Worm (Caenorhabditis elegans): ENCODE data around the gene Y68A4A.10.

The Y68A4A.10 gene

ce11 chrV:17170822-17171221 lies 31.1 kb upstream of the Y68A4A.10 start, which contains the start of gene srw-51:
Gene srw-51 (minus strand): TSS chrV:17170922.
- TF ChIP-seq hnd-1 (tag; optimal IDR thresholded peaks at IDR 0.05), result no peak
- no peak for TF ChIP-seq ceh-13 (GFP tag; optimal IDR thresholded peaks at IDR 0.05)
- no peak for TF ChIP-seq B0310.2 (tag; optimal IDR thresholded peaks at IDR 0.05)
- TF ChIP-seq flt-1 (GFP tag; IDR thresholded peaks at IDR 0.05), result no peak
- no peak for TF ChIP-seq hmbx-1 (tag; optimal IDR thresholded peaks at IDR 0.05)
- no peak for TF ChIP-seq pes-1 (GFP tag; IDR thresholded peaks at IDR 0.05)
- no peak for TF ChIP-seq scrt-1 (GFP tag; IDR thresholded peaks at IDR 0.05)
- TF ChIP-seq ceh-36 (tag; optimal IDR thresholded peaks at IDR 0.05), result no peak

DNA sequence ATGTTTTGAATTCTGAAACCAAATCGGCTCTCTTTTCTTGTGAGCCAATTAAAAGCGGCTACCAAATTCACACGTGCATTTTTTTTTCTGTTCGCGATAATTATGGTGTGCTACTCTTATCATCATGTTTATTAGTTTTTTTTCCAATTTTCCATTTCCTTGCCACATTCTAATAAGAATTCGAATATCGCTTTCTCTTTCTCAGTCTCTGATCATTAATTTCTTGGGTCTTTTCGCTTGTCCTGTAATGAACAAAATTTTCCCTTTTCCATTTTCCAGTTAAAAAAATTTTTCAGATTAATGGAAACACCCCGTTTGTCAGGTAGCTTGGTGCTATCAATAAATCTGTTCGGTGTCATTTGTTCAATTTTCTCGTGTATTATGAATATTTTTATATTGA lies 30.4 kb upstream of the Y68A4A.10 start, which contains the start of gene srbc-26:
Gene srbc-26, plus strand, starts transcription at position 301 of the 400 bp plus-strand sequence.
- TF ChIP-seq hmbx-1 (tag; optimal IDR thresholded peaks at IDR 0.05), result no peak
- no peak for TF ChIP-seq scrt-1 (GFP tag; IDR thresholded peaks at IDR 0.05)
- TF ChIP-seq ets-7 (tag; optimal IDR thresholded peaks at IDR 0.05), result no peak
- TF ChIP-seq F13C5.2 (tag; optimal IDR thresholded peaks at IDR 0.05), result no peak
- TF ChIP-seq B0310.2 (tag; optimal IDR thresholded peaks at IDR 0.05), result no peak
- no peak for TF ChIP-seq aly-1 (tag; optimal IDR thresholded peaks at IDR 0.05)
- no peak for TF ChIP-seq tra-4 (tag; optimal IDR thresholded peaks at IDR 0.05)
- TF ChIP-seq ceh-13 (GFP tag; optimal IDR thresholded peaks at IDR 0.05), result no peak
- TF ChIP-seq tbx-37 (GFP tag; conservative IDR thresholded peaks at IDR 0.05), result no peak
- TF ChIP-seq hnd-1 (tag; optimal IDR thresholded peaks at IDR 0.05), result no peak
- no peak for TF ChIP-seq ama-1 (optimal IDR thresholded peaks at IDR 0.05)
- TF ChIP-seq flt-1 (GFP tag; IDR thresholded peaks at IDR 0.05), result no peak
- TF ChIP-seq sea-1 (GFP tag; conservative IDR thresholded peaks at IDR 0.05), result no peak
- no peak for TF ChIP-seq ceh-36 (tag; optimal IDR thresholded peaks at IDR 0.05)
- no peak for TF ChIP-seq hmg-4 (GFP tag; optimal IDR thresholded peaks at IDR 0.05)
- no peak for TF ChIP-seq tbx-11 (GFP tag; IDR thresholded peaks at IDR 0.05)

ce11 chrV:17173738-17174137 lies 28.2 kb upstream of the Y68A4A.10 start, which contains the start of gene srbc-25:
Gene srbc-25 (plus strand): TSS chrV:17174038.
- no peak for TF ChIP-seq hmg-4 (GFP tag; optimal IDR thresholded peaks at IDR 0.05)
- TF ChIP-seq ceh-13 (GFP tag; optimal IDR thresholded peaks at IDR 0.05), result no peak
- TF ChIP-seq ceh-36 (tag; optimal IDR thresholded peaks at IDR 0.05), result no peak
- TF ChIP-seq pes-1 (GFP tag; IDR thresholded peaks at IDR 0.05), result no peak
- TF ChIP-seq F13C5.2 (tag; optimal IDR thresholded peaks at IDR 0.05), result no peak
- TF ChIP-seq ama-1 (optimal IDR thresholded peaks at IDR 0.05), result no peak
- TF ChIP-seq ets-7 (tag; optimal IDR thresholded peaks at IDR 0.05), result no peak
- no peak for TF ChIP-seq hnd-1 (tag; optimal IDR thresholded peaks at IDR 0.05)
- TF ChIP-seq tbx-11 (GFP tag; IDR thresholded peaks at IDR 0.05), result no peak
- TF ChIP-seq sea-1 (GFP tag; conservative IDR thresholded peaks at IDR 0.05), result no peak

DNA sequence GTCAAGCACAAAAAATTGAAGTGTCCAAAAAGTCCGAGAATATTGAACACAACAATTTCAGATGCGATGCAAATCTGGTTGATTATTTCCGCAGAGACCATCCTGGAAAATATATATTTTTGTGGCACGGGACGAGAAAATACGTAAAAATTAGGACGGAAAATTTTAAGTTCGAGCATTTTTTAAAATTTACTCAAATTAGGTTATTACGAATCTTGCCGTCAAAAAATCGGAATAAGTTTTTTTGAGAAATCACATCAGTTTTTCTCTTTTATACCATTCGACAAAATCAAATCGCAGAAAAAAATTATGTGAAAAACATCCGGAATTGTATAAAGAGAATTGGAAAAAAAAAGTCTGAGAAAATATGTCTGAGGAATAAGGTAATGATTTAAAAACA lies 24.0 kb upstream of the Y68A4A.10 start, which contains the start of gene srsx-1:
Gene srsx-1, minus strand, starts transcription at position 101 of the 400 bp plus-strand sequence.
- TF ChIP-seq aly-1 (tag; optimal IDR thresholded peaks at IDR 0.05) (no peak), hnd-1 (tag; optimal IDR thresholded peaks at IDR 0.05) (no peak), pes-1 (GFP tag; IDR thresholded peaks at IDR 0.05) (no peak), tra-4 (tag; optimal IDR thresholded peaks at IDR 0.05) (no peak), tbx-11 (GFP tag; IDR thresholded peaks at IDR 0.05) (no peak), ets-7 (tag; optimal IDR thresholded peaks at IDR 0.05) (no peak), flt-1 (GFP tag; IDR thresholded peaks at IDR 0.05) (no peak), F13C5.2 (tag; optimal IDR thresholded peaks at IDR 0.05) (no peak), sea-1 (GFP tag; conservative IDR thresholded peaks at IDR 0.05) (no peak), hmbx-1 (tag; optimal IDR thresholded peaks at IDR 0.05) (no peak), hmg-4 (GFP tag; optimal IDR thresholded peaks at IDR 0.05) (no peak), ceh-13 (GFP tag; optimal IDR thresholded peaks at IDR 0.05) (no peak), scrt-1 (GFP tag; IDR thresholded peaks at IDR 0.05) (no peak), ceh-36 (tag; optimal IDR thresholded peaks at IDR 0.05) (no peak), tbx-37 (GFP tag; conservative IDR thresholded peaks at IDR 0.05) (no peak), B0310.2 (tag; optimal IDR thresholded peaks at IDR 0.05) (no peak), ama-1 (optimal IDR thresholded peaks at IDR 0.05) (no peak)

- TF ChIP-seq ceh-13 (GFP tag; optimal IDR thresholded peaks at IDR 0.05), result no peak
- no peak for TF ChIP-seq tra-4 (tag; optimal IDR thresholded peaks at IDR 0.05)
- no peak for TF ChIP-seq hmbx-1 (tag; optimal IDR thresholded peaks at IDR 0.05)
Observed at ce11 chrV:17178457-17178856, 23.5 kb upstream of the Y68A4A.10 start, which contains the start of gene srh-174. Gene srh-174 (plus strand): TSS chrV:17178757.

DNA sequence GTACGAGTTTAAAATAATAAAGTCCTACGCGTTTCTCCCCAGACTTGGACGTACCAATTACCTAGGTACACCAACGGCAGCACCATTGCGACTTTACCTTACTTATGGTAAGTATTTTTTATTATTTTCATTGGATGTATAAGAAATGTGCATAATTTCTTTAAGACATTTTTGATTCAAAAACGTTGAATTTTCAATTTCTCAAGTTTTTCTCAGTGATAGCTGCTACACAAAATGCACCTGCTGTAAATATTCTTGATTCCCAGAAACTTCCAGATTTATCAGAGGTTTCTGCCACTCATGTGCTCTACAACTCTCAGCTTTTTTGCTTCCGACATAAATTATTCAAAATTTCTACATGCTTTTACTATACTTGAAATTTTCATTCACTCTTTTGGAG lies 19.9 kb upstream of the Y68A4A.10 start, which contains the start of gene srh-159:
Gene srh-159, plus strand, starts transcription at position 301 of the 400 bp plus-strand sequence.
- TF ChIP-seq ama-1 (optimal IDR thresholded peaks at IDR 0.05), result no peak
- no peak for TF ChIP-seq aly-1 (tag; optimal IDR thresholded peaks at IDR 0.05)
- TF ChIP-seq hmg-4 (GFP tag; optimal IDR thresholded peaks at IDR 0.05), result no peak
- no peak for TF ChIP-seq tra-4 (tag; optimal IDR thresholded peaks at IDR 0.05)
- TF ChIP-seq tbx-11 (GFP tag; IDR thresholded peaks at IDR 0.05), result no peak
- no peak for TF ChIP-seq F13C5.2 (tag; optimal IDR thresholded peaks at IDR 0.05)
- TF ChIP-seq tbx-37 (GFP tag; conservative IDR thresholded peaks at IDR 0.05), result no peak
- TF ChIP-seq hnd-1 (tag; optimal IDR thresholded peaks at IDR 0.05), result no peak
- no peak for TF ChIP-seq ceh-13 (GFP tag; optimal IDR thresholded peaks at IDR 0.05)
- no peak for TF ChIP-seq scrt-1 (GFP tag; IDR thresholded peaks at IDR 0.05)
- no peak for TF ChIP-seq hmbx-1 (tag; optimal IDR thresholded peaks at IDR 0.05)
- TF ChIP-seq sea-1 (GFP tag; conservative IDR thresholded peaks at IDR 0.05), result no peak
- no peak for TF ChIP-seq flt-1 (GFP tag; IDR thresholded peaks at IDR 0.05)
- no peak for TF ChIP-seq B0310.2 (tag; optimal IDR thresholded peaks at IDR 0.05)

ce11 chrV:17190399-17190798 lies 11.5 kb upstream of the Y68A4A.10 start, which contains the start of gene str-199:
Gene str-199 (minus strand): TSS chrV:17190499.
- TF ChIP-seq tra-4 (tag; optimal IDR thresholded peaks at IDR 0.05) (no peak), ama-1 (optimal IDR thresholded peaks at IDR 0.05) (no peak), pes-1 (GFP tag; IDR thresholded peaks at IDR 0.05) (no peak), hmbx-1 (tag; optimal IDR thresholded peaks at IDR 0.05) (no peak)

DNA sequence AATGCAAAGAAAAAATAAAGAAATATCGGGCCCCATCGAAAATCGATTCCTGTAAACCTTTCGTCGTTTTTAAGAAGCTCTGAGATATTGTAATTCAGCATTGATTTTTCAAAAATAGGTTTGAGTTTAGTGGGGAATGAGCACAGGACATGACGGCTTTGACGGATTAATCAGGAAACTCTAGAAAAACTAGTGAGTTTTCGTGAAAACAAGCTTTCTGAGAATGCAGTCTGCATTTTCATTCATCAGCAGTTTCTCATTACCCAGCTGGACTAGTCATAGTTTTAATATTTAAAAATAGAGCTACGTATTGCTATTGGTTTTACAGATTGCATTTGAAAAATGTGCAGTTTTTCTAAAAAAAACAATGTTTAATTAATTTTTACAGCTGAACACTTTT lies 9.7 kb upstream of the Y68A4A.10 start, which contains the start of gene srz-47:
Gene srz-47, minus strand, starts transcription at position 101 of the 400 bp plus-strand sequence.
- TF ChIP-seq B0310.2 (tag; optimal IDR thresholded peaks at IDR 0.05) (no peak), pes-1 (GFP tag; IDR thresholded peaks at IDR 0.05) (no peak), ceh-13 (GFP tag; optimal IDR thresholded peaks at IDR 0.05) (no peak), ceh-36 (tag; optimal IDR thresholded peaks at IDR 0.05) (no peak), tbx-37 (GFP tag; conservative IDR thresholded peaks at IDR 0.05) (no peak), flt-1 (GFP tag; IDR thresholded peaks at IDR 0.05) (no peak), ets-7 (tag; optimal IDR thresholded peaks at IDR 0.05) (no peak), scrt-1 (GFP tag; IDR thresholded peaks at IDR 0.05) (no peak), F13C5.2 (tag; optimal IDR thresholded peaks at IDR 0.05) (no peak), tbx-11 (GFP tag; IDR thresholded peaks at IDR 0.05) (no peak), hmbx-1 (tag; optimal IDR thresholded peaks at IDR 0.05) (no peak), ama-1 (optimal IDR thresholded peaks at IDR 0.05) (no peak), aly-1 (tag; optimal IDR thresholded peaks at IDR 0.05) (no peak), hmg-4 (GFP tag; optimal IDR thresholded peaks at IDR 0.05) (no peak), sea-1 (GFP tag; conservative IDR thresholded peaks at IDR 0.05) (no peak)

All from whole organism, early embryonic.